Fruit fly (Drosophila melanogaster): Measurements from ENCODE around the gene sni.

DNA sequence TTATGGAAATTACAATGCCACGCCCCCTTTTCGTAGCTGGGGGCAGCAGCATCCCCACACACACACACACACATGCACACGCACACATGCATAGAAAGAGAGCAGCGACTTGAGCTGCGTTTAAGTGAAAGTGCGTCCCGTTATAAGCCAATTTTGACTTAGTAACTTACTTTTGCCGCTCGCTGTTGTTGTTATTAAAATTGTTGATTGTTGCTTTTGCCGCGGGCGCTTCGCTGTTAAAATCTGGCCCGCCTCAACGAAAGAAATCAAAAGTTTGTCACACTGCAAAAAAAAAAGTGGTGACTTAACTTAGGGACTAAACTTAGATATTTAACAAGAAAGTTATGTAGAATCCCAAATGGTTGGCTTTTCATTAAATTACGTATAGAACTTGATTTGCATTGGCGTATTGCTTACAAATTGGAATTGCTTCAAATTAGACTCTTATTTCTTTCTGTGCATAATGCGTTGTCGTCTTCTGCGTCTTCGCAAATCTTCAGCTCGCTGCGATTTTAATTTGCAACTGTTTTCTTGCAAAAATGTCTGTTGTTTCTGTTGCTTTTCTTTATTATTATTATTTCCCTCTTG lies 11.0 kb upstream of the sni start:
- no peak for TF ChIP-seq Mio (GFP tag; optimal IDR thresholded peaks at IDR 0.05)
- TF ChIP-seq fru (GFP tag; optimal IDR thresholded peaks at IDR 0.05) = peak; percentile 55
- TF ChIP-seq Rel (GFP tag; optimal IDR thresholded peaks at IDR 0.05) = no peak
- TF ChIP-seq Rel (tag; optimal IDR thresholded peaks at IDR 0.05) = no peak
- TF ChIP-seq usp (GFP tag; optimal IDR thresholded peaks at IDR 0.05) = no peak
- TF ChIP-seq Jra (GFP tag; optimal IDR thresholded peaks at IDR 0.05) = no peak
- no peak for TF ChIP-seq psq (GFP tag; optimal IDR thresholded peaks at IDR 0.05)
- no peak for TF ChIP-seq Hnf4 (GFP tag; optimal IDR thresholded peaks at IDR 0.05)
- TF ChIP-seq pan (optimal IDR thresholded peaks at IDR 0.05) = no peak
- no peak for TF ChIP-seq N (GFP tag; optimal IDR thresholded peaks at IDR 0.05)
- no peak for TF ChIP-seq Dfd (GFP tag; optimal IDR thresholded peaks at IDR 0.05)
- TF ChIP-seq sage (GFP tag; optimal IDR thresholded peaks at IDR 0.05) = no peak
